Worm (Caenorhabditis elegans): ENCODE results near the gene mif-4.

DNA sequence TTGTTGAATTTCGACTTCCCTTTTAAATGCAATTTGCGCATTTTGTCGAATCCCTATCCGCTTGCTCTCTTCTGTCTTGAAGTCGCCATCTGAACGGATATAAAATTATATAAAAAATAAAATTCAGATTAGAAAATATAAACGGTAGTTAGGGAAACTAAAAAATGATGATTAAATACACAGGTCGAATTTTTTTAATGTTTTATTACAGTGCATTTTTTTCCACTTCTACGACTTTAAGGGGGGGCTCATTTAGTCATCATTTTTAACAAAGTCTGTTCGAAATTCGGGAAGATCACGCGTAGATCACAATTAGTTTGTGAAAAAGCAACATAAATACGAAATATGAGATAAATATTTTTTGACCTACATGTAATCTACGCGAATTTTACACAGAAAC, 7.1 kb upstream of the mif-4 start, which contains the start of gene Y73B6BL.14:
- TF ChIP-seq aly-2 (tag; optimal IDR thresholded peaks at IDR 0.05), result no peak
- no peak for TF ChIP-seq ceh-82 (tag; optimal IDR thresholded peaks at IDR 0.05)
- TF ChIP-seq unc-62 (GFP tag; optimal IDR thresholded peaks at IDR 0.05), result no peak
- TF ChIP-seq egl-27 (tag; optimal IDR thresholded peaks at IDR 0.05), result no peak
- TF ChIP-seq ZK546.5 (tag; optimal IDR thresholded peaks at IDR 0.05), result no peak
- TF ChIP-seq unc-39 (tag; optimal IDR thresholded peaks at IDR 0.05), result no peak
- TF ChIP-seq elt-3 (tag; optimal IDR thresholded peaks at IDR 0.05), result no peak
- TF ChIP-seq nhr-10 (tag; optimal IDR thresholded peaks at IDR 0.05), result no peak
- TF ChIP-seq ceh-16 (tag; optimal IDR thresholded peaks at IDR 0.05), result no peak
- TF ChIP-seq R02D3.7 (tag; optimal IDR thresholded peaks at IDR 0.05), result no peak

All from whole organism, L2 larva.